Fruit fly (Drosophila melanogaster) whole organism, embryonic: ENCODE results near the gene CG12116.
A peak's percentile ranks its signal among the peaks of the same experiment; 100 is the strongest.

Source experiments
- Adf1 ChIP-seq: fragments of 200-800 bp; sonication (Bioruptor generic); IDR thresholded peaks from 2 replicates; pipeline ENCODE4 v1.3.6; 2022; ENCODE audit warnings: missing biosample characterization, missing genetic modification characterization
- Aef1 ChIP-seq: fragments of 200-800 bp; sonication (Bioruptor generic); IDR thresholded peaks from 3 replicates; pipeline ENCODE4 v1.3.6; 2022; ENCODE audit warnings: missing biosample characterization, missing genetic modification characterization
- Bdp1 ChIP-seq: fragments of 200-800 bp; sonication (Bioruptor generic); optimal IDR thresholded peaks from 3 replicates; lab custom pipeline; 2016; ENCODE audit warnings: missing biosample characterization, missing genetic modification characterization
- Blimp-1 ChIP-seq: fragments of 200-800 bp; sonication (Bioruptor generic); optimal IDR thresholded peaks from 3 replicates; lab custom pipeline; 2018; ENCODE audit warnings: missing biosample characterization, missing genetic modification characterization, mild to moderate bottlenecking, moderate library complexity, missing genetic modification reagents
- CG12219 ChIP-seq: fragments of 200-800 bp; sonication (Bioruptor generic); optimal IDR thresholded peaks from 3 replicates; lab custom pipeline; 2018; ENCODE audit warnings: missing biosample characterization, mild to moderate bottlenecking, missing genetic modification characterization
- CG14860 ChIP-seq: fragments of 200-800 bp; sonication (Bioruptor generic); IDR thresholded peaks from 3 replicates; pipeline ENCODE4 v1.3.6; 2022; ENCODE audit warnings: missing biosample characterization, missing genetic modification characterization; ENCODE audit not compliant: partially characterized antibody
- CG18262 ChIP-seq: fragments of 200-800 bp; optimal IDR thresholded peaks from 3 replicates; lab custom pipeline; 2019; ENCODE audit warnings: missing biosample characterization, mild to moderate bottlenecking, missing genetic modification characterization, moderate library complexity
- CG18764 ChIP-seq: fragments of 200-800 bp; sonication (Bioruptor generic); optimal IDR thresholded peaks from 3 replicates; lab custom pipeline; 2016; ENCODE audit warnings: missing biosample characterization, missing genetic modification characterization
- CG2678 ChIP-seq: fragments of 200-800 bp; sonication (Bioruptor generic); optimal IDR thresholded peaks from 3 replicates; lab custom pipeline; 2019; ENCODE audit warnings: missing biosample characterization, mild to moderate bottlenecking, missing genetic modification characterization, moderate library complexity
- CG30020 ChIP-seq: fragments of 200-800 bp; optimal IDR thresholded peaks from 2 replicates; lab custom pipeline; 2019; ENCODE audit warnings: missing biosample characterization, mild to moderate bottlenecking, missing genetic modification characterization, moderate library complexity
- CG3065 ChIP-seq: fragments of 200-800 bp; sonication (Bioruptor generic); optimal IDR thresholded peaks from 2 replicates; lab custom pipeline; 2016; ENCODE audit warnings: missing biosample characterization, missing genetic modification characterization
- CG6791 ChIP-seq: fragments of 200-800 bp; sonication (Bioruptor generic); IDR thresholded peaks from 3 replicates; pipeline ENCODE4 v1.3.6; 2022; ENCODE audit warnings: missing biosample characterization, missing genetic modification characterization; ENCODE audit not compliant: partially characterized antibody
- CG8290 ChIP-seq, 3 experiments: fragments of 200-800 bp; sonication (Bioruptor generic); optimal IDR thresholded peaks; 2 replicates each; lab custom pipeline; 2016 to 2019; ENCODE audit warnings: missing biosample characterization in 3 of 3, missing genetic modification characterization in 3 of 3, mild to moderate bottlenecking in 2 of 3, moderate library complexity in 1 of 3
- CG8944 ChIP-seq: fragments of 200-800 bp; sonication (Bioruptor generic); optimal IDR thresholded peaks from 3 replicates; lab custom pipeline; 2016; ENCODE audit warnings: missing biosample characterization, missing genetic modification characterization
- CG9215 ChIP-seq: fragments of 200-800 bp; sonication (Bioruptor generic); IDR thresholded peaks from 2 replicates; pipeline ENCODE4 v1.3.6; 2022; ENCODE audit warnings: missing biosample characterization, missing genetic modification characterization
- Deaf1 ChIP-seq: fragments of 200-800 bp; optimal IDR thresholded peaks from 3 replicates; lab custom pipeline; 2019; ENCODE audit warnings: missing biosample characterization, mild to moderate bottlenecking, missing genetic modification characterization, moderate library complexity
- Eip74EF ChIP-seq, 2 experiments: fragments of 200-800 bp in 1 of 2; fragments of >200 bp in 1 of 2; sonication (Bioruptor generic) in 1 of 2; optimal IDR thresholded peaks; 2 replicates each; lab custom pipeline; 2017 to 2019; ENCODE audit warnings: missing biosample characterization in 2 of 2, missing genetic modification characterization in 2 of 2, mild to moderate bottlenecking in 1 of 2, moderate library complexity in 1 of 2
- Ets65A ChIP-seq: fragments of 200-800 bp; sonication (Bioruptor generic); peaks from one replicate; lab custom pipeline; 2016; ENCODE audit warnings: missing biosample characterization, missing genetic modification characterization
- HLH4C ChIP-seq: fragments of 200-800 bp; sonication (Bioruptor generic); IDR thresholded peaks from 3 replicates; pipeline ENCODE4 v1.3.6; 2022; ENCODE audit warnings: missing biosample characterization, missing genetic modification characterization; ENCODE audit not compliant: partially characterized antibody
- HmgD ChIP-seq: fragments of 200-800 bp; sonication (Bioruptor generic); optimal IDR thresholded peaks from 3 replicates; lab custom pipeline; 2016; ENCODE audit warnings: missing biosample characterization, missing genetic modification characterization
- Hr39 ChIP-seq: fragments of >200 bp; optimal IDR thresholded peaks from 2 replicates; lab custom pipeline; 2017
- Hsf ChIP-seq: fragments of 200-800 bp; sonication (Bioruptor generic); optimal IDR thresholded peaks from 3 replicates; lab custom pipeline; 2016; ENCODE audit warnings: missing biosample characterization, missing genetic modification characterization
- Med ChIP-seq: fragments of 200-800 bp; sonication (Bioruptor generic); peaks from one replicate; lab custom pipeline; 2016; ENCODE audit warnings: missing biosample characterization, missing genetic modification characterization, mild to moderate bottlenecking, inconsistent platforms, moderate library complexity
- Trl ChIP-seq, 3 experiments: fragments of >200 bp in 2 of 3; fragments of 200-800 bp in 1 of 3; sonication (Bioruptor generic) in 1 of 3; optimal IDR thresholded peaks; 2 replicates in 1 of 3; 3 replicates in 2 of 3; lab custom pipeline; 2016 to 2017; ENCODE audit warnings: missing biosample characterization in 1 of 3, missing genetic modification characterization in 1 of 3
- Vsx1 ChIP-seq: fragments of 200-800 bp; sonication (Bioruptor generic); optimal IDR thresholded peaks from 2 replicates; lab custom pipeline; 2017; ENCODE audit warnings: missing biosample characterization, mild to moderate bottlenecking, missing genetic modification characterization, missing genetic modification reagents
- Xbp1 ChIP-seq: fragments of 200-800 bp; sonication (Bioruptor generic); optimal IDR thresholded peaks from 3 replicates; lab custom pipeline; 2016; ENCODE audit warnings: missing biosample characterization, mild to moderate bottlenecking, missing genetic modification characterization
- cato ChIP-seq: fragments of 200-800 bp; sonication (Bioruptor generic); optimal IDR thresholded peaks from 2 replicates; lab custom pipeline; 2016; ENCODE audit warnings: missing biosample characterization, missing genetic modification characterization, borderline replicate concordance
- chinmo ChIP-seq: fragments of 200-800 bp; sonication (Bioruptor generic); IDR thresholded peaks from 4 replicates; pipeline ENCODE4 v1.3.6; 2022; ENCODE audit warnings: missing biosample characterization, missing genetic modification characterization; ENCODE audit not compliant: partially characterized antibody
- crp ChIP-seq, 2 experiments: fragments of 200-800 bp; sonication (Bioruptor generic); optimal IDR thresholded peaks; 2 replicates in 1 of 2; 3 replicates in 1 of 2; lab custom pipeline; 2017; ENCODE audit warnings: missing biosample characterization in 2 of 2, missing genetic modification characterization in 2 of 2, mild to moderate bottlenecking in 1 of 2, moderate library complexity in 1 of 2
- cwo ChIP-seq: fragments of 200-800 bp; sonication (Bioruptor generic); optimal IDR thresholded peaks from 3 replicates; lab custom pipeline; 2017; ENCODE audit warnings: missing biosample characterization, missing genetic modification characterization, mild to moderate bottlenecking, moderate library complexity, missing genetic modification reagents
- fd102C ChIP-seq: fragments of 200-800 bp; sonication (Bioruptor generic); optimal IDR thresholded peaks from 2 replicates; lab custom pipeline; 2018; ENCODE audit warnings: missing biosample characterization, mild to moderate bottlenecking, missing genetic modification characterization, moderate library complexity
- gce ChIP-seq: fragments of 200-800 bp; sonication (Bioruptor generic); IDR thresholded peaks from 3 replicates; pipeline ENCODE4 v1.3.6; 2022; ENCODE audit warnings: missing biosample characterization, missing genetic modification characterization
- gfzf ChIP-seq: fragments of 200-800 bp; sonication (Bioruptor generic); optimal IDR thresholded peaks from 2 replicates; lab custom pipeline; 2016; ENCODE audit warnings: missing biosample characterization, mild to moderate bottlenecking, missing genetic modification characterization, moderate library complexity
- gt ChIP-seq: fragments of 200-800 bp; sonication (Bioruptor generic); IDR thresholded peaks from 2 replicates; pipeline ENCODE4 v1.3.6; 2022; ENCODE audit warnings: missing biosample characterization, missing genetic modification characterization
- inv ChIP-seq: fragments of 200-800 bp; sonication (Bioruptor generic); IDR thresholded peaks from 2 replicates; pipeline ENCODE4 v1.3.6; 2022; ENCODE audit warnings: missing biosample characterization, missing genetic modification characterization; ENCODE audit not compliant: partially characterized antibody
- nerfin-2 ChIP-seq: fragments of 200-800 bp; sonication (Bioruptor generic); IDR thresholded peaks from 2 replicates; pipeline ENCODE4 v1.3.6; 2022; ENCODE audit warnings: missing biosample characterization, missing genetic modification characterization; ENCODE audit not compliant: partially characterized antibody
- oc ChIP-seq: fragments of 200-800 bp; sonication (Bioruptor generic); optimal IDR thresholded peaks from 2 replicates; lab custom pipeline; 2018; ENCODE audit warnings: missing biosample characterization, mild to moderate bottlenecking, missing genetic modification characterization, moderate library complexity
- row ChIP-seq: fragments of 200-800 bp; sonication (Bioruptor generic); IDR thresholded peaks from 3 replicates; pipeline ENCODE4 v1.3.6; 2022; ENCODE audit warnings: missing biosample characterization, missing genetic modification characterization
- sens ChIP-seq: fragments of 200-800 bp; sonication (Bioruptor generic); peaks from one replicate; lab custom pipeline; 2016; ENCODE audit warnings: missing biosample characterization, missing genetic modification characterization
- stwl ChIP-seq: fragments of 200-800 bp; sonication (Bioruptor generic); optimal IDR thresholded peaks from 3 replicates; lab custom pipeline; 2018; ENCODE audit warnings: missing biosample characterization, mild to moderate bottlenecking, missing genetic modification characterization, moderate library complexity
- sug ChIP-seq: fragments of 200-800 bp; optimal IDR thresholded peaks from 2 replicates; lab custom pipeline; 2019; ENCODE audit warnings: missing biosample characterization, mild to moderate bottlenecking, missing genetic modification characterization, moderate library complexity
- tap ChIP-seq: fragments of 200-800 bp; optimal IDR thresholded peaks from 3 replicates; lab custom pipeline; 2019; ENCODE audit warnings: missing biosample characterization, mild to moderate bottlenecking, missing genetic modification characterization, moderate library complexity
- tll ChIP-seq, 2 experiments: fragments of 200-800 bp in 1 of 2; fragments of >200 bp in 1 of 2; sonication (Bioruptor generic) in 1 of 2; optimal IDR thresholded peaks; 2 replicates each; lab custom pipeline; 2017 to 2019; ENCODE audit warnings: missing biosample characterization in 2 of 2, missing genetic modification characterization in 2 of 2, mild to moderate bottlenecking in 1 of 2, moderate library complexity in 1 of 2
- vvl ChIP-seq: fragments of 200-800 bp; sonication (Bioruptor generic); IDR thresholded peaks from 2 replicates; pipeline ENCODE4 v1.3.6; 2022; ENCODE audit warnings: missing biosample characterization, missing genetic modification characterization
- zen2 ChIP-seq: fragments of 200-800 bp; sonication (Bioruptor generic); IDR thresholded peaks from 3 replicates; pipeline ENCODE4 v1.3.6; 2022; ENCODE audit warnings: missing biosample characterization, missing genetic modification characterization; ENCODE audit not compliant: partially characterized antibody

Gene CG12116

DNA sequence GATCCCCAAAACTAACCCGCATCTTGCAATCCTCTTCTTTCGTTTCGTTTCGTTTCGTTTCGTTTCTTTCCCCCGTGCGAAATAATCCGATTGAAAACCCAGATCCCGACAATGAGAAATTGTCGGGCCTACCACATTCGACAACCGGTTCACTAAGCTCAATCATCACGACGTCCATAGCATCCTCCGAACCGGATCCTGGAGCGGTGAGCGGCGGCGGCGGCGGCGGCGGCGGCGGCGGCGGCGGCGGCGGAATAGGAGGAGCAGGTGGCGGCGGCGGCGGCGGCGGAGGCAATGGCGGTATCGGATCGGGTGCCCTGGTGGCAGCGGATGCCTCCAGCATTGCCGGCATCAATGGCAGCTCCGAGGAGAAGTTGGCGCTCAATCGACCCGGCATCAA, 43.4 kb upstream of the CG12116 start:
- TF ChIP-seq Hsf, result no peak
- no peak for TF ChIP-seq CG9215
- no peak for TF ChIP-seq Bdp1 (GFP tag; lab: Kevin White, UChicago)
- no peak for TF ChIP-seq fd102C (GFP tag; lab: Kevin White, UChicago)
- TF ChIP-seq gt (GFP tag; lab: Robert Waterston, UW), result no peak
- peak; percentile 7 for TF ChIP-seq Hr39 (lab: Kevin White, UChicago)
- no peak for TF ChIP-seq CG18262
- TF ChIP-seq Ets65A (GFP tag; lab: Kevin White, UChicago), result peak; percentile 51
- TF ChIP-seq CG3065 (GFP tag; lab: Kevin White, UChicago), result no peak
- TF ChIP-seq CG30020 (tag; lab: Kevin White, UChicago), result no peak

DNA sequence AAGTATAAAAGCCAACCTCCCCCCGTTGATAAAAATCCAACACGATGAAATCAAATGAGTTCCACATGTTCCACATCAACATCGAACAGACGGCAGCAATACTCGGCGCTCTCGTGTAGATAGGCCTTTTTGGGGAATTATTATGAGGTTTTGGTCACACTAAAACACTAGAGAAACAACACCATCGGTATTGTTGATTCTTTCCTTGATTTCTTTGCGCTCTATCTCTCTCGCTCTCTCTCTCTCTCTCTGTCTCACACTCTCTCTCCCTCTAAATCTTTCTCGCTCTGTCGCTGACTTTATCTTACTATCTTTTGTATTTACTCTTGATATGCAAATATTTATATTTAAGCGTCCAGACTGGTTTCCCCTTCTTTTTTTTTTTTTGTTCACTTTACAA, 41.9 kb upstream of the CG12116 start:
- TF ChIP-seq tll (GFP tag; optimal IDR thresholded peaks at IDR 0.05; lab: Kevin White, UChicago) (peak in 1 of 2 experiments; percentile 38), Aef1 (no peak), row (GFP tag; lab: Robert Waterston, UW) (peak; percentile 20; the same call in 1 of the 3 replicates), Med (peak; percentile 6), Trl (optimal IDR thresholded peaks at IDR 0.05; lab: Kevin White, UChicago) (peak; percentile 16 to 54), Trl (GFP tag; optimal IDR thresholded peaks at IDR 0.05; lab: Kevin White, UChicago) (no peak), crp (GFP tag; optimal IDR thresholded peaks at IDR 0.05; lab: Kevin White, UChicago) (no peak), CG8290 (GFP tag; optimal IDR thresholded peaks at IDR 0.05; lab: Kevin White, UChicago) (peak; percentile 64), CG8290 (tag; optimal IDR thresholded peaks at IDR 0.05; lab: Kevin White, UChicago) (no peak), CG6791 (0 out of 3 replicates have a peak, but pooled peaks have one; percentile 40), CG18764 (GFP tag; lab: Kevin White, UChicago) (peak; percentile 74), HmgD (GFP tag; lab: Kevin White, UChicago) (no peak), gfzf (peak; percentile 34), zen2 (GFP tag; lab: Robert Waterston, UW) (no peak), stwl (tag; lab: Kevin White, UChicago) (peak; percentile 95), CG2678 (peak; percentile 14), sens (peak; percentile 73)

DNA sequence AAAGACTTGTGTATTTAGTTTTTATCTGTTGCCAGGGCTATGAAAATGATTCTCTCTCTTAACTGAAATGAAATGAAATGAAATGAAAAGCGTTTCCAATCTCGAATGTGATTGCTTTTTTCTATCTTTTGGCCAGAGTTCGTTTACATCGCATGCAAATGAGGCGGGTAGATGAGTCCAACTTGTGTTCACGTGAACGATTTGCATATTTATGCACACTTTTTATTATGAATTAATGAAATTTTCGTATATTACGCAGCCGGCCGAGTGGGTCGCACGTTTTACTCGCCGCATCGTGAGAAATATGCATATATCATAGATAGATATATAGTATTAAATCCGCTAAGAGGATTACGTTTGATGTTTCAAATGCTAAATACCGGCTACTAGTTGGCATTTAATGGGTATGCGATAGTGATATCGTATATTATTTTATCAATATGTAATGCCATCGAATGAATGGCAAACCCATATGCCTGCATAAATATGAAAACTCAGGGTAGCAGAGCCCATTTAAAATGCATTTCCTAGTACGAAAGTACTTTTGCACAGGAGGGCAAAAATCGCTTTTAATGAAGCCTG, 36.3 kb upstream of the CG12116 start:
- TF ChIP-seq CG14860 (GFP tag; lab: Robert Waterston, UW) (0 out of 3 replicates have a peak, but pooled peaks have one; percentile 21), nerfin-2 (peak; percentile 54; the same call in 1 of the 2 replicates), gt (GFP tag; lab: Robert Waterston, UW) (no peak), oc (tag; lab: Kevin White, UChicago) (peak; percentile 67), Blimp-1 (GFP tag; lab: Kevin White, UChicago) (peak; percentile 81), vvl (peak; percentile 65; the same call in 1 of the 2 replicates), HLH4C (GFP tag; lab: Robert Waterston, UW) (peak; percentile 63), cwo (GFP tag; lab: Kevin White, UChicago) (peak; percentile 65), CG6791 (no peak), Xbp1 (GFP tag; lab: Kevin White, UChicago) (no peak)

DNA sequence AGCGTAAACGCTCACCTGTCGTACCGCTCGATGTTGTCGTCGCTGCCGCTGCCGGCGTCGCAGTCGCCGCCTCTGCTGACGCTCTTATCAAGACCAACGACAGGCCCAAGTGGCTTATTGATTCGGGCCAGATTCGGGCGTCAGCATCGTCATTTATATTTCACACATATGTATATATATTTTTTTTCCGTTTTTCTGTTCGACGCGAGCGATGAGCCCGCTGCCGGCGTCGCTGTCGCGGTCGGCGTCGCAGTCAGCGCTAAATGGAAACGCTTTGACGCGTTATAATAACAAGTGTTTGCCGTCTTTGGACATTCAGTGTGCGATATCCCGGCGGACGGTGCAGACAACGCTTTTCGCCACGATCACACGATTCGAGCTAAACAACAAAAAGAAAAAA, 33.2 kb upstream of the CG12116 start:
- TF ChIP-seq chinmo (GFP tag; lab: Robert Waterston, UW) (peak; percentile 62; the same call in 1 of the 4 replicates), Eip74EF (GFP tag; optimal IDR thresholded peaks at IDR 0.05; lab: Kevin White, UChicago) (no peak), cato (GFP tag; lab: Kevin White, UChicago) (no peak), Med (peak; percentile 4), Vsx1 (GFP tag; lab: Kevin White, UChicago) (peak; percentile 21), gce (GFP tag; lab: Robert Waterston, UW) (no peak), Deaf1 (tag; lab: Kevin White, UChicago) (peak; percentile 71), CG12219 (GFP tag; lab: Kevin White, UChicago) (no peak), CG8944 (GFP tag; lab: Kevin White, UChicago) (no peak), sug (peak; percentile 14), Adf1 (GFP tag; lab: Robert Waterston, UW) (peak; percentile 97), inv (GFP tag; lab: Robert Waterston, UW) (no peak), tap (no peak)
